Fruit fly (Drosophila melanogaster) whole organism, embryonic: ENCODE results near the gene Dmtn.
A peak's percentile ranks its signal among the peaks of the same experiment; 100 is the strongest.

Experiments
- Antp ChIP-seq: fragments of 200-800 bp; sonication (Bioruptor generic); optimal IDR thresholded peaks from 3 replicates; lab custom pipeline; 2016; ENCODE audit warnings: missing biosample characterization, missing genetic modification characterization
- Bdp1 ChIP-seq: fragments of 200-800 bp; sonication (Bioruptor generic); optimal IDR thresholded peaks from 3 replicates; lab custom pipeline; 2016; ENCODE audit warnings: missing biosample characterization, missing genetic modification characterization
- CG10565 ChIP-seq: fragments of 200-800 bp; sonication (Bioruptor generic); optimal IDR thresholded peaks from 3 replicates; lab custom pipeline; 2016; ENCODE audit warnings: missing biosample characterization, mild to moderate bottlenecking, missing genetic modification characterization
- CG11696 ChIP-seq: fragments of 200-800 bp; sonication (Bioruptor generic); IDR thresholded peaks from 2 replicates; pipeline ENCODE4 v1.3.6; 2022; ENCODE audit warnings: missing biosample characterization, missing genetic modification characterization
- CG12659 ChIP-seq: fragments of 200-800 bp; sonication (Bioruptor generic); optimal IDR thresholded peaks from 3 replicates; lab custom pipeline; 2017; ENCODE audit warnings: mild to moderate bottlenecking, missing biosample characterization, missing genetic modification reagents, missing genetic modification characterization
- CG13287 ChIP-seq: fragments of 200-800 bp; sonication (Bioruptor generic); IDR thresholded peaks from 2 replicates; pipeline ENCODE4 v1.3.6; 2022; ENCODE audit warnings: missing biosample characterization, missing genetic modification characterization; ENCODE audit not compliant: partially characterized antibody
- CG13296 ChIP-seq: fragments of 200-800 bp; sonication (Bioruptor generic); optimal IDR thresholded peaks from 3 replicates; lab custom pipeline; 2018; ENCODE audit warnings: missing biosample characterization, mild to moderate bottlenecking, missing genetic modification characterization
- CG14860 ChIP-seq: fragments of 200-800 bp; sonication (Bioruptor generic); IDR thresholded peaks from 3 replicates; pipeline ENCODE4 v1.3.6; 2022; ENCODE audit warnings: missing biosample characterization, missing genetic modification characterization; ENCODE audit not compliant: partially characterized antibody
- CG15011 ChIP-seq: fragments of 200-800 bp; sonication (Bioruptor generic); optimal IDR thresholded peaks from 3 replicates; lab custom pipeline; 2018; ENCODE audit warnings: missing biosample characterization, mild to moderate bottlenecking, missing genetic modification characterization
- CG15479 ChIP-seq: fragments of 200-800 bp; sonication (Bioruptor generic); optimal IDR thresholded peaks from 3 replicates; lab custom pipeline; 2019; ENCODE audit warnings: missing biosample characterization, mild to moderate bottlenecking, missing genetic modification characterization, moderate library complexity
- CG15696 ChIP-seq: fragments of 200-800 bp; sonication (Bioruptor generic); optimal IDR thresholded peaks from 2 replicates; lab custom pipeline; 2019; ENCODE audit warnings: missing biosample characterization, mild to moderate bottlenecking, missing genetic modification characterization, moderate library complexity
- CG1647 ChIP-seq: fragments of 200-800 bp; sonication (Bioruptor generic); optimal IDR thresholded peaks from 3 replicates; lab custom pipeline; 2016; ENCODE audit warnings: missing biosample characterization, missing genetic modification characterization
- CG17359 ChIP-seq: fragments of 200-800 bp; sonication (Bioruptor generic); optimal IDR thresholded peaks from 3 replicates; lab custom pipeline; 2018; ENCODE audit warnings: missing biosample characterization, mild to moderate bottlenecking, missing genetic modification characterization, moderate library complexity
- CG17361 ChIP-seq: fragments of 200-800 bp; sonication (Bioruptor generic); IDR thresholded peaks from 3 replicates; pipeline ENCODE4 v1.3.6; 2022; ENCODE audit warnings: missing biosample characterization, missing genetic modification characterization
- CG1832 ChIP-seq: fragments of 200-800 bp; sonication (Bioruptor generic); optimal IDR thresholded peaks from 2 replicates; lab custom pipeline; 2017; ENCODE audit warnings: missing biosample characterization, mild to moderate bottlenecking, missing genetic modification characterization, inconsistent platforms
- CG2129 ChIP-seq: fragments of 200-800 bp; sonication (Bioruptor generic); IDR thresholded peaks from 2 replicates; pipeline ENCODE4 v1.3.6; 2022; ENCODE audit warnings: missing biosample characterization, missing genetic modification characterization; ENCODE audit not compliant: partially characterized antibody
- CG32532 ChIP-seq: fragments of 200-800 bp; sonication (Bioruptor generic); IDR thresholded peaks from 2 replicates; pipeline ENCODE4 v1.3.6; 2022; ENCODE audit warnings: missing biosample characterization, missing genetic modification characterization
- CG34224 ChIP-seq: fragments of 200-800 bp; sonication (Bioruptor generic); IDR thresholded peaks from 3 replicates; pipeline ENCODE4 v1.3.6; 2022; ENCODE audit warnings: missing biosample characterization, missing genetic modification characterization; ENCODE audit not compliant: partially characterized antibody
- CG3726 ChIP-seq: fragments of 200-800 bp; sonication (Bioruptor generic); IDR thresholded peaks from 3 replicates; pipeline ENCODE4, ENCODE4 v1.3.6; 2022; ENCODE audit warnings: missing biosample characterization, missing genetic modification characterization
- CG4424 ChIP-seq: fragments of 200-800 bp; sonication (Bioruptor generic); optimal IDR thresholded peaks from 3 replicates; lab custom pipeline; 2016; ENCODE audit warnings: missing biosample characterization, missing genetic modification characterization
- CG4820 ChIP-seq: fragments of 200-800 bp; sonication (Bioruptor generic); optimal IDR thresholded peaks from 3 replicates; lab custom pipeline; 2016; ENCODE audit warnings: missing biosample characterization, missing genetic modification characterization
- CG6791 ChIP-seq: fragments of 200-800 bp; sonication (Bioruptor generic); IDR thresholded peaks from 3 replicates; pipeline ENCODE4 v1.3.6; 2022; ENCODE audit warnings: missing biosample characterization, missing genetic modification characterization; ENCODE audit not compliant: partially characterized antibody
- CG8359 ChIP-seq: fragments of 200-800 bp; sonication (Bioruptor generic); optimal IDR thresholded peaks from 2 replicates; lab custom pipeline; 2017; ENCODE audit warnings: missing biosample characterization, mild to moderate bottlenecking, missing genetic modification characterization, borderline replicate concordance
- CG9932 ChIP-seq: fragments of 200-800 bp; sonication (Bioruptor generic); IDR thresholded peaks from 2 replicates; pipeline ENCODE4 v1.3.6; 2022; ENCODE audit warnings: missing biosample characterization, missing genetic modification characterization
- Dek ChIP-seq: fragments of 200-800 bp; sonication (Bioruptor generic); optimal IDR thresholded peaks from 3 replicates; lab custom pipeline; 2019; ENCODE audit warnings: missing biosample characterization, mild to moderate bottlenecking, missing genetic modification characterization, moderate library complexity
- Doc2 ChIP-seq: fragments of 200-800 bp; sonication (Bioruptor generic); IDR thresholded peaks from 2 replicates; pipeline ENCODE4 v1.3.6; 2022; ENCODE audit warnings: missing biosample characterization, missing genetic modification characterization
- Fer1 ChIP-seq: fragments of 200-800 bp; sonication (Bioruptor generic); optimal IDR thresholded peaks from 2 replicates; lab custom pipeline; 2017; ENCODE audit warnings: missing biosample characterization, mild to moderate bottlenecking, missing genetic modification characterization
- Hmx ChIP-seq: fragments of 200-800 bp; sonication (Bioruptor generic); optimal IDR thresholded peaks from 2 replicates; lab custom pipeline; 2016; ENCODE audit warnings: missing biosample characterization, missing genetic modification characterization
- Lpt ChIP-seq: fragments of >200 bp; optimal IDR thresholded peaks from 2 replicates; lab custom pipeline; 2018; ENCODE audit warnings: missing biosample characterization, missing genetic modification characterization
- MBD-R2 ChIP-seq: fragments of 200-800 bp; sonication (Bioruptor generic); IDR thresholded peaks from 2 replicates; pipeline ENCODE4 v1.3.6; 2022; ENCODE audit warnings: missing biosample characterization, missing genetic modification characterization
- Six4 ChIP-seq: fragments of 200-800 bp; sonication (Bioruptor generic); optimal IDR thresholded peaks from 2 replicates; lab custom pipeline; 2016; ENCODE audit warnings: missing biosample characterization, missing genetic modification characterization
- TFAM ChIP-seq: fragments of 200-800 bp; sonication (Bioruptor generic); optimal IDR thresholded peaks from 2 replicates; lab custom pipeline; 2017; ENCODE audit warnings: missing biosample characterization, missing genetic modification characterization, inconsistent platforms
- Xrp1 ChIP-seq: fragments of 200-800 bp; sonication (Bioruptor generic); IDR thresholded peaks from 2 replicates; pipeline ENCODE4 v1.3.6; 2022; ENCODE audit warnings: missing biosample characterization, missing genetic modification characterization
- ap ChIP-seq: fragments of 200-800 bp; sonication (Bioruptor generic); IDR thresholded peaks from 2 replicates; pipeline ENCODE4 v1.3.6; 2022; ENCODE audit warnings: missing biosample characterization, missing genetic modification characterization
- ato ChIP-seq: fragments of 200-800 bp; sonication (Bioruptor generic); IDR thresholded peaks from 2 replicates; pipeline ENCODE4 v1.3.6; 2022; ENCODE audit warnings: missing biosample characterization, missing genetic modification characterization; ENCODE audit not compliant: partially characterized antibody
- btn ChIP-seq: fragments of 200-800 bp; sonication (Bioruptor generic); optimal IDR thresholded peaks from 2 replicates; lab custom pipeline; 2016; ENCODE audit warnings: missing biosample characterization, missing genetic modification characterization
- cwo ChIP-seq: fragments of 200-800 bp; sonication (Bioruptor generic); optimal IDR thresholded peaks from 3 replicates; lab custom pipeline; 2017; ENCODE audit warnings: missing biosample characterization, missing genetic modification characterization, mild to moderate bottlenecking, moderate library complexity, missing genetic modification reagents
- dm ChIP-seq: fragments of 200-800 bp; sonication (Bioruptor generic); optimal IDR thresholded peaks from 3 replicates; lab custom pipeline; 2016; ENCODE audit warnings: missing biosample characterization, missing genetic modification characterization
- ems ChIP-seq: fragments of 200-800 bp; sonication (Bioruptor generic); optimal IDR thresholded peaks from 3 replicates; lab custom pipeline; 2016; ENCODE audit warnings: missing biosample characterization, missing genetic modification characterization
- grn ChIP-seq: fragments of 200-800 bp; sonication (Bioruptor generic); optimal IDR thresholded peaks from 3 replicates; lab custom pipeline; 2017; ENCODE audit warnings: missing biosample characterization, missing genetic modification characterization
- lbe ChIP-seq: fragments of 200-800 bp; sonication (Bioruptor generic); optimal IDR thresholded peaks from 2 replicates; lab custom pipeline; 2016; ENCODE audit warnings: missing biosample characterization, mild to moderate bottlenecking, missing genetic modification characterization
- lmd ChIP-seq: fragments of 200-800 bp; sonication (Bioruptor generic); IDR thresholded peaks from 2 replicates; pipeline ENCODE4 v1.3.6; 2022; ENCODE audit warnings: missing biosample characterization, missing genetic modification characterization
- schlank ChIP-seq: fragments of 200-800 bp; sonication (Bioruptor generic); optimal IDR thresholded peaks from 2 replicates; lab custom pipeline; 2018; ENCODE audit warnings: missing biosample characterization, mild to moderate bottlenecking, missing genetic modification characterization
- slp2 ChIP-seq: fragments of 200-800 bp; sonication (Bioruptor generic); optimal IDR thresholded peaks from 2 replicates; lab custom pipeline; 2016; ENCODE audit warnings: missing biosample characterization, missing genetic modification characterization
- tna ChIP-seq: fragments of 200-800 bp; sonication (Bioruptor generic); IDR thresholded peaks from 2 replicates; pipeline ENCODE4 v1.3.6; 2022; ENCODE audit warnings: missing biosample characterization, missing genetic modification characterization; ENCODE audit not compliant: partially characterized antibody
- twi ChIP-seq: fragments of 200-800 bp; optimal IDR thresholded peaks from 2 replicates; lab custom pipeline; 2019; ENCODE audit warnings: missing biosample characterization, mild to moderate bottlenecking, missing genetic modification characterization, moderate library complexity
- unc-4 ChIP-seq: fragments of 200-800 bp; sonication (Bioruptor generic); IDR thresholded peaks from 2 replicates; pipeline ENCODE4 v1.3.6; 2022; ENCODE audit warnings: missing biosample characterization, missing genetic modification characterization; ENCODE audit not compliant: partially characterized antibody
- unpg ChIP-seq: fragments of 200-800 bp; sonication (Bioruptor generic); optimal IDR thresholded peaks from 3 replicates; lab custom pipeline; 2018; ENCODE audit warnings: missing biosample characterization, mild to moderate bottlenecking, missing genetic modification characterization, moderate library complexity
- wdn ChIP-seq: fragments of 200-800 bp; sonication (Bioruptor generic); IDR thresholded peaks from 2 replicates; pipeline ENCODE4 v1.3.6; 2022; ENCODE audit warnings: missing biosample characterization, missing genetic modification characterization

Gene Dmtn

dm6 chr3R:6423984-6424602, 18.4 kb upstream of the Dmtn start (continued):
- peak; percentile 68 for TF ChIP-seq ap (GFP tag; lab: Robert Waterston, UW)
- peak; percentile 97 for TF ChIP-seq lbe (GFP tag; lab: Kevin White, UChicago)
- TF ChIP-seq TFAM: peak; percentile 29
- peak; percentile 68 for TF ChIP-seq twi (tag; lab: Kevin White, UChicago)
- TF ChIP-seq unc-4 (GFP tag; lab: Robert Waterston, UW): no peak
- TF ChIP-seq CG10565 (GFP tag; lab: Kevin White, UChicago): no peak
- no peak for TF ChIP-seq CG2129 (GFP tag; lab: Robert Waterston, UW)
- peak; percentile 89 for TF ChIP-seq schlank (tag; lab: Kevin White, UChicago)
- TF ChIP-seq Hmx (GFP tag; lab: Kevin White, UChicago): no peak
- peak; percentile 76 for TF ChIP-seq btn
- TF ChIP-seq CG32532 (GFP tag; lab: Robert Waterston, UW): peak; percentile 89
- TF ChIP-seq grn (GFP tag; lab: Kevin White, UChicago): peak; percentile 9
- no peak for TF ChIP-seq CG34224 (GFP tag; lab: Robert Waterston, UW)
- peak; percentile 27 for TF ChIP-seq CG15479 (GFP tag; lab: Kevin White, UChicago)
- peak; percentile 76 for TF ChIP-seq CG15011 (GFP tag; lab: Kevin White, UChicago)
- peak; percentile 94 for TF ChIP-seq Fer1 (GFP tag; lab: Kevin White, UChicago)
- TF ChIP-seq tna (GFP tag; lab: Robert Waterston, UW): no peak
- peak; percentile 76 for TF ChIP-seq CG11696 (GFP tag; lab: Robert Waterston, UW)
- TF ChIP-seq lmd (GFP tag; lab: Robert Waterston, UW): peak; percentile 91
- peak; percentile 88 for TF ChIP-seq cwo (GFP tag; lab: Kevin White, UChicago)
- TF ChIP-seq CG3726 (GFP tag; lab: Robert Waterston, UW): peak; percentile 84; the same call in 1 of the 3 replicates
- peak; percentile 94 for TF ChIP-seq CG17359 (tag; lab: Kevin White, UChicago)
- TF ChIP-seq MBD-R2 (GFP tag; lab: Robert Waterston, UW): peak; percentile 80; the same call in 1 of the 2 replicates
- TF ChIP-seq dm (GFP tag; lab: Kevin White, UChicago): peak; percentile 84
- no peak for TF ChIP-seq CG14860 (GFP tag; lab: Robert Waterston, UW)
- TF ChIP-seq CG17361 (GFP tag; lab: Robert Waterston, UW): peak; percentile 91
- TF ChIP-seq CG1647 (GFP tag; lab: Kevin White, UChicago): peak; percentile 84
- 0 out of 2 replicates have a peak, but pooled peaks have one; percentile 9 for TF ChIP-seq Doc2
- peak; percentile 94 for TF ChIP-seq unpg (GFP tag; lab: Kevin White, UChicago)
- TF ChIP-seq CG4424 (GFP tag; lab: Kevin White, UChicago): peak; percentile 93
- peak; percentile 89 for TF ChIP-seq CG12659 (GFP tag; lab: Kevin White, UChicago)
- TF ChIP-seq CG6791 (GFP tag; lab: Robert Waterston, UW): no peak
- TF ChIP-seq wdn (GFP tag; lab: Robert Waterston, UW): peak; percentile 88
- peak; percentile 89 for TF ChIP-seq CG13296
- TF ChIP-seq slp2: peak; percentile 87
- no peak for TF ChIP-seq ato (GFP tag; lab: Robert Waterston, UW)
- TF ChIP-seq CG4820: peak; percentile 87
- peak; percentile 88 for TF ChIP-seq Six4
- TF ChIP-seq CG8359 (GFP tag; lab: Kevin White, UChicago): peak; percentile 76
- TF ChIP-seq Xrp1: peak; percentile 94
- peak; percentile 56 for TF ChIP-seq CG1832 (GFP tag; lab: Kevin White, UChicago)
- TF ChIP-seq CG9932 (GFP tag; lab: Robert Waterston, UW): peak; percentile 89
- peak; percentile 96 for TF ChIP-seq Antp (GFP tag; lab: Kevin White, UChicago)
- TF ChIP-seq CG15696 (tag; lab: Kevin White, UChicago): peak; percentile 81
- peak; percentile 84 for TF ChIP-seq Bdp1 (GFP tag; lab: Kevin White, UChicago)
- peak; percentile 86 for TF ChIP-seq Dek
- TF ChIP-seq Lpt: no peak
- peak; percentile 90 for TF ChIP-seq ems (GFP tag; lab: Kevin White, UChicago)
- no peak for TF ChIP-seq CG13287 (GFP tag; lab: Robert Waterston, UW)
